Fruit fly (Drosophila melanogaster) whole organism, embryonic: Measurements from ENCODE around the gene CG3123.
A peak's percentile ranks its signal among the peaks of the same experiment; 100 is the strongest.

ENCODE experiments used
- Atf3 ChIP-seq: fragments of 200-800 bp; sonication (Bioruptor generic); optimal IDR thresholded peaks from 3 replicates; lab custom pipeline; 2016; ENCODE audit warnings: missing biosample characterization, missing genetic modification characterization
- B-H1 ChIP-seq: fragments of 200-800 bp; sonication (Bioruptor generic); IDR thresholded peaks from 3 replicates; pipeline ENCODE4 v1.3.6; 2022; ENCODE audit warnings: missing biosample characterization, missing genetic modification characterization
- Bteb2 ChIP-seq: fragments of 200-800 bp; sonication (Bioruptor generic); optimal IDR thresholded peaks from 2 replicates; lab custom pipeline; 2016; ENCODE audit warnings: missing biosample characterization, missing genetic modification characterization
- CG11695 ChIP-seq: fragments of 200-800 bp; sonication (Bioruptor generic); IDR thresholded peaks from 3 replicates; pipeline ENCODE4 v1.3.6; 2022; ENCODE audit warnings: missing biosample characterization, missing genetic modification characterization
- CG12391 ChIP-seq: fragments of 200-800 bp; sonication (Bioruptor generic); optimal IDR thresholded peaks from 3 replicates; lab custom pipeline; 2018; ENCODE audit warnings: missing biosample characterization, mild to moderate bottlenecking, missing genetic modification characterization, moderate library complexity
- CG14441 ChIP-seq: fragments of 200-800 bp; sonication (Bioruptor generic); IDR thresholded peaks from 2 replicates; pipeline ENCODE4 v1.3.6; 2022; ENCODE audit warnings: missing biosample characterization, missing genetic modification characterization
- CG15073 ChIP-seq: fragments of 200-800 bp; sonication (Bioruptor generic); optimal IDR thresholded peaks from 2 replicates; lab custom pipeline; 2016; ENCODE audit warnings: missing biosample characterization, missing genetic modification characterization
- CG15696 ChIP-seq: fragments of 200-800 bp; sonication (Bioruptor generic); optimal IDR thresholded peaks from 2 replicates; lab custom pipeline; 2019; ENCODE audit warnings: missing biosample characterization, mild to moderate bottlenecking, missing genetic modification characterization, moderate library complexity
- CG16813 ChIP-seq: fragments of 200-800 bp; sonication (Bioruptor generic); IDR thresholded peaks from 3 replicates; pipeline ENCODE4 v1.3.6; 2022; ENCODE audit warnings: missing biosample characterization, missing genetic modification characterization; ENCODE audit not compliant: partially characterized antibody
- CG17359 ChIP-seq: fragments of 200-800 bp; sonication (Bioruptor generic); optimal IDR thresholded peaks from 3 replicates; lab custom pipeline; 2018; ENCODE audit warnings: missing biosample characterization, mild to moderate bottlenecking, missing genetic modification characterization, moderate library complexity
- CG2875 ChIP-seq: fragments of 200-800 bp; sonication (Bioruptor generic); optimal IDR thresholded peaks from 2 replicates; lab custom pipeline; 2017; ENCODE audit warnings: missing biosample characterization, mild to moderate bottlenecking, missing genetic modification characterization, missing genetic modification reagents
- CG2889 ChIP-seq: fragments of 200-800 bp; sonication (Bioruptor generic); IDR thresholded peaks from 3 replicates; pipeline ENCODE4 v1.3.6; 2022; ENCODE audit warnings: missing biosample characterization, missing genetic modification characterization
- CG5245 ChIP-seq: fragments of 200-800 bp; sonication (Bioruptor generic); optimal IDR thresholded peaks from 3 replicates; lab custom pipeline; 2016; ENCODE audit warnings: missing biosample characterization, missing genetic modification characterization
- CG7839 ChIP-seq: fragments of 200-800 bp; sonication (Bioruptor generic); optimal IDR thresholded peaks from 3 replicates; lab custom pipeline; 2018; ENCODE audit warnings: missing biosample characterization, mild to moderate bottlenecking, missing genetic modification characterization, moderate library complexity
- CG8944 ChIP-seq: fragments of 200-800 bp; sonication (Bioruptor generic); optimal IDR thresholded peaks from 3 replicates; lab custom pipeline; 2016; ENCODE audit warnings: missing biosample characterization, missing genetic modification characterization
- CG9609 ChIP-seq: fragments of 200-800 bp; sonication (Bioruptor generic); optimal IDR thresholded peaks from 3 replicates; lab custom pipeline; 2016; ENCODE audit warnings: missing biosample characterization, missing genetic modification characterization
- CTCF ChIP-seq: fragments of 200-800 bp; sonication (Bioruptor generic); optimal IDR thresholded peaks from 2 replicates; lab custom pipeline; 2017; ENCODE audit warnings: missing biosample characterization, mild to moderate bottlenecking, missing genetic modification characterization, moderate library complexity
- Ets65A ChIP-seq: fragments of 200-800 bp; sonication (Bioruptor generic); peaks from one replicate; lab custom pipeline; 2016; ENCODE audit warnings: missing biosample characterization, missing genetic modification characterization
- Fer2 ChIP-seq: fragments of 200-800 bp; sonication (Bioruptor generic); optimal IDR thresholded peaks from 2 replicates; lab custom pipeline; 2018; ENCODE audit warnings: missing biosample characterization, mild to moderate bottlenecking, missing genetic modification characterization, moderate library complexity
- H15 ChIP-seq: fragments of 200-800 bp; sonication (Bioruptor generic); IDR thresholded peaks from 3 replicates; pipeline ENCODE4 v1.3.6; 2022; ENCODE audit warnings: missing biosample characterization, missing genetic modification characterization
- HLH3B ChIP-seq: fragments of 200-800 bp; sonication (Bioruptor generic); IDR thresholded peaks from 2 replicates; pipeline ENCODE4 v1.3.6; 2022; ENCODE audit warnings: missing biosample characterization, missing genetic modification characterization
- HLHmδ ChIP-seq: fragments of 200-800 bp; sonication (Bioruptor generic); optimal IDR thresholded peaks from 2 replicates; lab custom pipeline; 2018; ENCODE audit warnings: missing biosample characterization, mild to moderate bottlenecking, missing genetic modification characterization, moderate library complexity
- HmgD ChIP-seq: fragments of 200-800 bp; sonication (Bioruptor generic); optimal IDR thresholded peaks from 3 replicates; lab custom pipeline; 2016; ENCODE audit warnings: missing biosample characterization, missing genetic modification characterization
- HmgZ ChIP-seq: fragments of 200-800 bp; sonication (Bioruptor generic); optimal IDR thresholded peaks from 2 replicates; lab custom pipeline; 2018; ENCODE audit warnings: missing biosample characterization, mild to moderate bottlenecking, missing genetic modification characterization
- Hmr ChIP-seq: fragments of 200-800 bp; sonication (Bioruptor generic); optimal IDR thresholded peaks from 3 replicates; lab custom pipeline; 2017; ENCODE audit warnings: mild to moderate bottlenecking, missing biosample characterization, missing genetic modification reagents, missing genetic modification characterization
- Lhr ChIP-seq: fragments of 200-800 bp; sonication (Bioruptor generic); optimal IDR thresholded peaks from 3 replicates; lab custom pipeline; 2017; ENCODE audit warnings: mild to moderate bottlenecking, missing biosample characterization, missing genetic modification reagents, missing genetic modification characterization
- MESR4 ChIP-seq: fragments of 200-800 bp; sonication (Bioruptor generic); optimal IDR thresholded peaks from 2 replicates; lab custom pipeline; 2018; ENCODE audit warnings: missing biosample characterization, mild to moderate bottlenecking, missing genetic modification characterization, moderate library complexity
- MTF-1 ChIP-seq: fragments of 200-800 bp; sonication (Bioruptor generic); optimal IDR thresholded peaks from 2 replicates; lab custom pipeline; 2018; ENCODE audit warnings: missing biosample characterization, mild to moderate bottlenecking, missing genetic modification characterization, borderline replicate concordance
- Mad ChIP-seq: fragments of 200-800 bp; sonication (Bioruptor generic); optimal IDR thresholded peaks from 2 replicates; lab custom pipeline; 2016; ENCODE audit warnings: missing biosample characterization, missing genetic modification characterization
- Mrtf ChIP-seq: fragments of 200-800 bp; sonication (Bioruptor generic); IDR thresholded peaks from 3 replicates; pipeline ENCODE4 v1.3.6; 2022; ENCODE audit warnings: missing biosample characterization, missing genetic modification characterization
- Neu2 ChIP-seq: fragments of 200-800 bp; sonication (Bioruptor generic); optimal IDR thresholded peaks from 3 replicates; lab custom pipeline; 2016; ENCODE audit warnings: missing biosample characterization, missing genetic modification characterization, borderline replicate concordance
- Nf-YA ChIP-seq: fragments of 200-800 bp; sonication (Bioruptor generic); IDR thresholded peaks from 2 replicates; pipeline ENCODE4 v1.3.6; 2022; ENCODE audit warnings: missing biosample characterization, missing genetic modification characterization
- Nf-YC ChIP-seq: fragments of 200-800 bp; optimal IDR thresholded peaks from 3 replicates; lab custom pipeline; 2019; ENCODE audit warnings: missing biosample characterization, mild to moderate bottlenecking, missing genetic modification characterization, moderate library complexity
- NfI ChIP-seq: fragments of 200-800 bp; sonication (Bioruptor generic); optimal IDR thresholded peaks from 3 replicates; lab custom pipeline; 2018; ENCODE audit warnings: missing biosample characterization, mild to moderate bottlenecking, missing genetic modification characterization, moderate library complexity
- Ravus ChIP-seq: fragments of 200-800 bp; sonication (Bioruptor generic); IDR thresholded peaks from 2 replicates; pipeline ENCODE4 v1.3.6; 2022; ENCODE audit warnings: missing biosample characterization, missing genetic modification characterization
- Side ChIP-seq: fragments of 200-800 bp; sonication (Bioruptor generic); optimal IDR thresholded peaks from 2 replicates; lab custom pipeline; 2016; ENCODE audit warnings: missing biosample characterization, missing genetic modification characterization
- aop ChIP-seq: fragments of 200-800 bp; sonication (Bioruptor generic); IDR thresholded peaks from 2 replicates; pipeline ENCODE4 v1.3.6; 2022; ENCODE audit warnings: missing biosample characterization, missing genetic modification characterization
- ase ChIP-seq: fragments of 200-800 bp; sonication (Bioruptor generic); IDR thresholded peaks from 3 replicates; pipeline ENCODE4 v1.3.6; 2022; ENCODE audit warnings: missing biosample characterization, missing genetic modification characterization
- bcd ChIP-seq: fragments of 200-800 bp; sonication (Bioruptor generic); optimal IDR thresholded peaks from 2 replicates; lab custom pipeline; 2017; ENCODE audit warnings: missing biosample characterization, mild to moderate bottlenecking, missing genetic modification characterization
- bsh ChIP-seq, 2 experiments: fragments of 200-800 bp; sonication (Bioruptor generic); optimal IDR thresholded peaks; 2 replicates each; lab custom pipeline; 2017 to 2018; ENCODE audit warnings: mild to moderate bottlenecking in 2 of 2, missing biosample characterization in 2 of 2, missing genetic modification characterization in 2 of 2, moderate library complexity in 1 of 2
- chinmo ChIP-seq: fragments of 200-800 bp; sonication (Bioruptor generic); IDR thresholded peaks from 4 replicates; pipeline ENCODE4 v1.3.6; 2022; ENCODE audit warnings: missing biosample characterization, missing genetic modification characterization; ENCODE audit not compliant: partially characterized antibody
- dan ChIP-seq: fragments of 200-800 bp; sonication (Bioruptor generic); IDR thresholded peaks from 2 replicates; pipeline ENCODE4 v1.3.6; 2022; ENCODE audit warnings: missing biosample characterization, missing genetic modification characterization
- danr ChIP-seq: fragments of 200-800 bp; sonication (Bioruptor generic); IDR thresholded peaks from 2 replicates; pipeline ENCODE4 v1.3.6; 2022; ENCODE audit warnings: missing biosample characterization, missing genetic modification characterization
- dpn ChIP-seq, 2 experiments: fragments of 200-800 bp; sonication (Bioruptor generic); optimal IDR thresholded peaks; 3 replicates each; lab custom pipeline; 2016; ENCODE audit warnings: missing biosample characterization in 2 of 2, missing genetic modification characterization in 2 of 2
- eve ChIP-seq, 2 experiments: fragments of >200 bp; optimal IDR thresholded peaks; 2 replicates each; lab custom pipeline; 2017; ENCODE audit warnings: missing biosample characterization in 2 of 2, missing genetic modification characterization in 2 of 2
- kah ChIP-seq: fragments of 200-800 bp; sonication (Bioruptor generic); optimal IDR thresholded peaks from 2 replicates; lab custom pipeline; 2018; ENCODE audit warnings: missing biosample characterization, mild to moderate bottlenecking, missing genetic modification characterization
- kni ChIP-seq: fragments of 200-800 bp; sonication (Bioruptor generic); optimal IDR thresholded peaks from 3 replicates; lab custom pipeline; 2017; ENCODE audit warnings: mild to moderate bottlenecking, missing biosample characterization, missing genetic modification reagents, missing genetic modification characterization
- oc ChIP-seq: fragments of 200-800 bp; sonication (Bioruptor generic); optimal IDR thresholded peaks from 2 replicates; lab custom pipeline; 2018; ENCODE audit warnings: missing biosample characterization, mild to moderate bottlenecking, missing genetic modification characterization, moderate library complexity
- phol ChIP-seq: fragments of 200-800 bp; sonication (Bioruptor generic); optimal IDR thresholded peaks from 3 replicates; lab custom pipeline; 2018; ENCODE audit warnings: missing biosample characterization, mild to moderate bottlenecking, missing genetic modification characterization, moderate library complexity
- sens ChIP-seq: fragments of 200-800 bp; sonication (Bioruptor generic); peaks from one replicate; lab custom pipeline; 2016; ENCODE audit warnings: missing biosample characterization, missing genetic modification characterization
- ttk ChIP-seq: fragments of 200-800 bp; sonication (Bioruptor generic); IDR thresholded peaks from 2 replicates; pipeline ENCODE4 v2.1.2; 2022; ENCODE audit warnings: missing biosample characterization, missing genetic modification characterization

CG3123 gene

dm6 chr2L:2872309-2872932 is 47.1 kb upstream of the CG3123 start (continued):
- TF ChIP-seq sens (GFP tag; lab: Kevin White, UChicago) (peak; percentile 85), aop (GFP tag; lab: Robert Waterston, UW) (no peak), Ets65A (GFP tag; lab: Kevin White, UChicago) (no peak), kah (GFP tag; lab: Kevin White, UChicago) (no peak), Lhr (GFP tag; lab: Kevin White, UChicago) (no peak), Nf-YA (GFP tag; lab: Robert Waterston, UW) (no peak), Hmr (GFP tag; lab: Kevin White, UChicago) (peak; percentile 67), CG7839 (tag; lab: Kevin White, UChicago) (peak; percentile 72), bcd (peak; percentile 16), ase (GFP tag; lab: Robert Waterston, UW) (0 out of 3 replicates have a peak, but pooled peaks have one; percentile 17), HLH3B (no peak), CG17359 (tag; lab: Kevin White, UChicago) (peak; percentile 49), B-H1 (GFP tag; lab: Robert Waterston, UW) (no peak), CG15073 (no peak), CG8944 (GFP tag; lab: Kevin White, UChicago) (no peak), Fer2 (tag; lab: Kevin White, UChicago) (no peak), CG11695 (GFP tag; lab: Robert Waterston, UW) (peak; percentile 73), dpn (GFP tag; optimal IDR thresholded peaks at IDR 0.05; lab: Kevin White, UChicago) (peak in 1 of 2 experiments; percentile 13), CG15696 (tag; lab: Kevin White, UChicago) (no peak), CG2875 (GFP tag; lab: Kevin White, UChicago) (peak; percentile 1), CG2889 (GFP tag; lab: Robert Waterston, UW) (no peak), phol (peak; percentile 19), NfI (GFP tag; lab: Kevin White, UChicago) (peak; percentile 32), MTF-1 (no peak), HmgZ (no peak), ttk (GFP tag; lab: Robert Waterston, UW) (no peak), Bteb2 (GFP tag; lab: Kevin White, UChicago) (no peak), Neu2 (GFP tag; lab: Kevin White, UChicago) (no peak), Ravus (GFP tag; lab: Robert Waterston, UW) (no peak), Nf-YC (peak; percentile 33), danr (peak; percentile 13; the same call in 1 of the 2 replicates), oc (tag; lab: Kevin White, UChicago) (no peak), CG14441 (GFP tag; lab: Robert Waterston, UW) (no peak), Mad (GFP tag; lab: Kevin White, UChicago) (no peak), Side (GFP tag; lab: Kevin White, UChicago) (no peak), HmgD (GFP tag; lab: Kevin White, UChicago) (no peak), Mrtf (GFP tag; lab: Robert Waterston, UW) (no peak), H15 (GFP tag; lab: Robert Waterston, UW) (no peak), chinmo (GFP tag; lab: Robert Waterston, UW) (no peak), CG16813 (GFP tag; lab: Robert Waterston, UW) (no peak), eve (GFP tag; optimal IDR thresholded peaks at IDR 0.05; lab: Kevin White, UChicago) (no peak), kni (no peak), dan (GFP tag; lab: Robert Waterston, UW) (no peak), CG5245 (GFP tag; lab: Kevin White, UChicago) (no peak), HLHmδ (no peak), CTCF (GFP tag; lab: Kevin White, UChicago) (no peak), Atf3 (no peak), CG12391 (peak; percentile 3), bsh (GFP tag; optimal IDR thresholded peaks at IDR 0.05; lab: Kevin White, UChicago) (no peak), CG9609 (GFP tag; lab: Kevin White, UChicago) (no peak), MESR4 (GFP tag; lab: Kevin White, UChicago) (no peak)
